Fruit fly (Drosophila melanogaster) whole organism, embryonic: Measurements from ENCODE around the gene TH1.

Experiments used
- CG10431 ChIP-seq: fragments of 200-800 bp; sonication (Bioruptor generic); optimal IDR thresholded peaks from 3 replicates; lab custom pipeline; 2018; ENCODE audit warnings: missing biosample characterization, mild to moderate bottlenecking, missing genetic modification characterization
- CG10462 ChIP-seq: fragments of 200-800 bp; sonication (Bioruptor generic); optimal IDR thresholded peaks from 2 replicates; lab custom pipeline; 2016; ENCODE audit warnings: missing biosample characterization, missing genetic modification characterization
- CG11093 ChIP-seq: fragments of 200-800 bp; sonication (Bioruptor generic); IDR thresholded peaks from 3 replicates; pipeline ENCODE4 v1.3.6; 2022; ENCODE audit warnings: missing biosample characterization, missing genetic modification characterization
- CG13123 ChIP-seq: fragments of 200-800 bp; sonication (Bioruptor generic); optimal IDR thresholded peaks from 2 replicates; lab custom pipeline; 2016; ENCODE audit warnings: missing biosample characterization, missing genetic modification characterization
- CG13775 ChIP-seq: fragments of 200-800 bp; sonication (Bioruptor generic); optimal IDR thresholded peaks from 3 replicates; lab custom pipeline; 2017; ENCODE audit warnings: missing biosample characterization, mild to moderate bottlenecking, missing genetic modification characterization
- CG13894 ChIP-seq: fragments of 200-800 bp; sonication (Bioruptor generic); optimal IDR thresholded peaks from 3 replicates; lab custom pipeline; 2018; ENCODE audit warnings: missing biosample characterization, mild to moderate bottlenecking, missing genetic modification characterization, moderate library complexity
- CG14860 ChIP-seq: fragments of 200-800 bp; sonication (Bioruptor generic); IDR thresholded peaks from 3 replicates; pipeline ENCODE4 v1.3.6; 2022; ENCODE audit warnings: missing biosample characterization, missing genetic modification characterization; ENCODE audit not compliant: partially characterized antibody
- CG1647 ChIP-seq: fragments of 200-800 bp; sonication (Bioruptor generic); optimal IDR thresholded peaks from 3 replicates; lab custom pipeline; 2016; ENCODE audit warnings: missing biosample characterization, missing genetic modification characterization
- CG16813 ChIP-seq: fragments of 200-800 bp; sonication (Bioruptor generic); IDR thresholded peaks from 3 replicates; pipeline ENCODE4 v1.3.6; 2022; ENCODE audit warnings: missing biosample characterization, missing genetic modification characterization; ENCODE audit not compliant: partially characterized antibody
- CG2116 ChIP-seq: fragments of 200-800 bp; sonication (Bioruptor generic); optimal IDR thresholded peaks from 3 replicates; lab custom pipeline; 2018; ENCODE audit warnings: missing biosample characterization, mild to moderate bottlenecking, missing genetic modification characterization
- CG43689 ChIP-seq: fragments of 200-800 bp; sonication (Bioruptor generic); IDR thresholded peaks from 2 replicates; pipeline ENCODE4 v1.3.6; 2022; ENCODE audit warnings: missing biosample characterization, missing genetic modification characterization
- CG4404 ChIP-seq: fragments of 200-800 bp; sonication (Bioruptor generic); IDR thresholded peaks from 2 replicates; pipeline ENCODE4 v1.3.6; 2022; ENCODE audit warnings: missing biosample characterization, missing genetic modification characterization
- CG6175 ChIP-seq: fragments of 200-800 bp; sonication (Bioruptor generic); IDR thresholded peaks from 3 replicates; pipeline ENCODE4 v1.3.6; 2022; ENCODE audit warnings: missing biosample characterization, missing genetic modification characterization
- CG6765 ChIP-seq: fragments of 200-800 bp; sonication (Bioruptor generic); optimal IDR thresholded peaks from 3 replicates; lab custom pipeline; 2017; ENCODE audit warnings: missing biosample characterization, mild to moderate bottlenecking, missing genetic modification characterization
- CG6854 ChIP-seq: fragments of 200-800 bp; sonication (Bioruptor generic); optimal IDR thresholded peaks from 3 replicates; lab custom pipeline; 2017; ENCODE audit warnings: missing biosample characterization, mild to moderate bottlenecking, missing genetic modification characterization
- CG7357 ChIP-seq: fragments of 200-800 bp; sonication (Bioruptor generic); IDR thresholded peaks from 3 replicates; pipeline ENCODE4 v1.3.6; 2022; ENCODE audit warnings: missing biosample characterization, missing genetic modification characterization
- CG8765 ChIP-seq: fragments of 200-800 bp; sonication (Bioruptor generic); IDR thresholded peaks from 2 replicates; pipeline ENCODE4 v1.3.6; 2022; ENCODE audit warnings: missing biosample characterization, missing genetic modification characterization
- CG8944 ChIP-seq: fragments of 200-800 bp; sonication (Bioruptor generic); optimal IDR thresholded peaks from 3 replicates; lab custom pipeline; 2016; ENCODE audit warnings: missing biosample characterization, missing genetic modification characterization
- CHES-1-like ChIP-seq: fragments of 200-800 bp; sonication (Bioruptor generic); optimal IDR thresholded peaks from 2 replicates; lab custom pipeline; 2016; ENCODE audit warnings: missing biosample characterization, missing genetic modification characterization
- Dfd ChIP-seq, 2 experiments: fragments of >200 bp; optimal IDR thresholded peaks; 2 replicates each; lab custom pipeline; 2017; ENCODE audit warnings: missing biosample characterization in 2 of 2, missing genetic modification characterization in 2 of 2
- Doc3 ChIP-seq: fragments of 200-800 bp; sonication (Bioruptor generic); IDR thresholded peaks from 3 replicates; pipeline ENCODE4 v1.3.6; 2022; ENCODE audit warnings: missing biosample characterization, missing genetic modification characterization; ENCODE audit not compliant: partially characterized antibody
- Ets97D ChIP-seq: fragments of 200-800 bp; sonication (Bioruptor generic); optimal IDR thresholded peaks from 3 replicates; lab custom pipeline; 2016; ENCODE audit warnings: missing biosample characterization, missing genetic modification characterization
- HHEX ChIP-seq: fragments of 200-800 bp; sonication (Bioruptor generic); optimal IDR thresholded peaks from 3 replicates; lab custom pipeline; 2017; ENCODE audit warnings: missing biosample characterization, mild to moderate bottlenecking, missing genetic modification characterization, missing genetic modification reagents
- Oli ChIP-seq: fragments of 200-800 bp; sonication (Bioruptor generic); optimal IDR thresholded peaks from 2 replicates; lab custom pipeline; 2018; ENCODE audit warnings: missing biosample characterization, mild to moderate bottlenecking, missing genetic modification characterization, moderate library complexity
- PHDP ChIP-seq: fragments of 200-800 bp; sonication (Bioruptor generic); optimal IDR thresholded peaks from 3 replicates; lab custom pipeline; 2018; ENCODE audit warnings: missing biosample characterization, mild to moderate bottlenecking, missing genetic modification characterization, moderate library complexity
- Ptx1 ChIP-seq: fragments of 200-800 bp; sonication (Bioruptor generic); IDR thresholded peaks from 2 replicates; pipeline ENCODE4 v1.3.6; 2022; ENCODE audit warnings: missing biosample characterization, missing genetic modification characterization
- Rfx ChIP-seq: fragments of 200-800 bp; sonication (Bioruptor generic); IDR thresholded peaks from 2 replicates; pipeline ENCODE4 v1.3.6; 2022; ENCODE audit warnings: missing biosample characterization, missing genetic modification characterization
- Trl ChIP-seq, 3 experiments: fragments of >200 bp in 2 of 3; fragments of 200-800 bp in 1 of 3; sonication (Bioruptor generic) in 1 of 3; optimal IDR thresholded peaks; 2 replicates in 1 of 3; 3 replicates in 2 of 3; lab custom pipeline; 2016 to 2017; ENCODE audit warnings: missing biosample characterization in 1 of 3, missing genetic modification characterization in 1 of 3
- ase ChIP-seq: fragments of 200-800 bp; sonication (Bioruptor generic); IDR thresholded peaks from 3 replicates; pipeline ENCODE4 v1.3.6; 2022; ENCODE audit warnings: missing biosample characterization, missing genetic modification characterization
- ato ChIP-seq: fragments of 200-800 bp; sonication (Bioruptor generic); IDR thresholded peaks from 2 replicates; pipeline ENCODE4 v1.3.6; 2022; ENCODE audit warnings: missing biosample characterization, missing genetic modification characterization; ENCODE audit not compliant: partially characterized antibody
- bigmax ChIP-seq: fragments of 200-800 bp; sonication (Bioruptor generic); optimal IDR thresholded peaks from 2 replicates; lab custom pipeline; 2018; ENCODE audit warnings: missing biosample characterization, mild to moderate bottlenecking, missing genetic modification characterization
- bowl ChIP-seq: fragments of 200-800 bp; sonication (Bioruptor generic); IDR thresholded peaks from 2 replicates; pipeline ENCODE4 v1.3.6; 2022; ENCODE audit warnings: missing biosample characterization, missing genetic modification characterization
- cas ChIP-seq: fragments of 200-800 bp; sonication (Bioruptor generic); IDR thresholded peaks from 2 replicates; pipeline ENCODE4 v1.3.6; 2022; ENCODE audit warnings: missing biosample characterization, missing genetic modification characterization
- croc ChIP-seq: fragments of 200-800 bp; sonication (Bioruptor generic); conservative IDR thresholded peaks from 3 replicates; pipeline ENCODE4 v1.3.6; 2022; ENCODE audit warnings: missing biosample characterization, missing genetic modification characterization
- dati ChIP-seq: fragments of 200-800 bp; sonication (Bioruptor generic); IDR thresholded peaks from 2 replicates; pipeline ENCODE4 v1.3.6; 2022; ENCODE audit warnings: missing biosample characterization, missing genetic modification characterization
- fd3F ChIP-seq: fragments of 200-800 bp; sonication (Bioruptor generic); optimal IDR thresholded peaks from 2 replicates; lab custom pipeline; 2018; ENCODE audit warnings: missing biosample characterization, mild to moderate bottlenecking, missing genetic modification characterization, moderate library complexity
- fd64A ChIP-seq: fragments of 200-800 bp; sonication (Bioruptor generic); optimal IDR thresholded peaks from 3 replicates; lab custom pipeline; 2018; ENCODE audit warnings: missing biosample characterization, mild to moderate bottlenecking, missing genetic modification characterization
- gcm ChIP-seq: fragments of 200-800 bp; sonication (Bioruptor generic); optimal IDR thresholded peaks from 2 replicates; lab custom pipeline; 2019; ENCODE audit warnings: missing biosample characterization, mild to moderate bottlenecking, missing genetic modification characterization, moderate library complexity
- gfzf ChIP-seq: fragments of 200-800 bp; sonication (Bioruptor generic); optimal IDR thresholded peaks from 2 replicates; lab custom pipeline; 2016; ENCODE audit warnings: missing biosample characterization, mild to moderate bottlenecking, missing genetic modification characterization, moderate library complexity
- gt ChIP-seq: fragments of 200-800 bp; sonication (Bioruptor generic); IDR thresholded peaks from 2 replicates; pipeline ENCODE4 v1.3.6; 2022; ENCODE audit warnings: missing biosample characterization, missing genetic modification characterization
- luna ChIP-seq: fragments of 200-800 bp; sonication (Bioruptor generic); optimal IDR thresholded peaks from 2 replicates; lab custom pipeline; 2016; ENCODE audit warnings: missing biosample characterization, missing genetic modification characterization
- odd ChIP-seq: fragments of 200-800 bp; sonication (Bioruptor generic); optimal IDR thresholded peaks from 2 replicates; lab custom pipeline; 2017; ENCODE audit warnings: missing biosample characterization, mild to moderate bottlenecking, missing genetic modification characterization
- onecut ChIP-seq: fragments of 200-800 bp; sonication (Bioruptor generic); IDR thresholded peaks from 2 replicates; pipeline ENCODE4 v1.3.6; 2022; ENCODE audit warnings: missing biosample characterization, missing genetic modification characterization
- p53 ChIP-seq: fragments of 200-800 bp; sonication (Bioruptor generic); optimal IDR thresholded peaks from 2 replicates; lab custom pipeline; 2016; ENCODE audit warnings: missing biosample characterization, missing genetic modification characterization
- phol ChIP-seq: fragments of 200-800 bp; sonication (Bioruptor generic); optimal IDR thresholded peaks from 3 replicates; lab custom pipeline; 2018; ENCODE audit warnings: missing biosample characterization, mild to moderate bottlenecking, missing genetic modification characterization, moderate library complexity
- pnt ChIP-seq: fragments of 200-800 bp; sonication (Bioruptor generic); optimal IDR thresholded peaks from 3 replicates; lab custom pipeline; 2016; ENCODE audit warnings: missing biosample characterization, missing genetic modification characterization
- prd ChIP-seq, 3 experiments: fragments of >200 bp in 2 of 3; fragments of 200-800 bp in 1 of 3; sonication (Bioruptor generic) in 1 of 3; optimal IDR thresholded peaks in 2 of 3; IDR thresholded peaks in 1 of 3; 2 replicates in 2 of 3; 3 replicates in 1 of 3; pipeline versions ENCODE4 v1.3.6 to Lab custom; 2017 to 2022; ENCODE audit warnings: missing biosample characterization in 1 of 3, missing genetic modification characterization in 1 of 3
- row ChIP-seq: fragments of 200-800 bp; sonication (Bioruptor generic); IDR thresholded peaks from 3 replicates; pipeline ENCODE4 v1.3.6; 2022; ENCODE audit warnings: missing biosample characterization, missing genetic modification characterization
- sug ChIP-seq: fragments of 200-800 bp; optimal IDR thresholded peaks from 2 replicates; lab custom pipeline; 2019; ENCODE audit warnings: missing biosample characterization, mild to moderate bottlenecking, missing genetic modification characterization, moderate library complexity

Gene TH1

DNA sequence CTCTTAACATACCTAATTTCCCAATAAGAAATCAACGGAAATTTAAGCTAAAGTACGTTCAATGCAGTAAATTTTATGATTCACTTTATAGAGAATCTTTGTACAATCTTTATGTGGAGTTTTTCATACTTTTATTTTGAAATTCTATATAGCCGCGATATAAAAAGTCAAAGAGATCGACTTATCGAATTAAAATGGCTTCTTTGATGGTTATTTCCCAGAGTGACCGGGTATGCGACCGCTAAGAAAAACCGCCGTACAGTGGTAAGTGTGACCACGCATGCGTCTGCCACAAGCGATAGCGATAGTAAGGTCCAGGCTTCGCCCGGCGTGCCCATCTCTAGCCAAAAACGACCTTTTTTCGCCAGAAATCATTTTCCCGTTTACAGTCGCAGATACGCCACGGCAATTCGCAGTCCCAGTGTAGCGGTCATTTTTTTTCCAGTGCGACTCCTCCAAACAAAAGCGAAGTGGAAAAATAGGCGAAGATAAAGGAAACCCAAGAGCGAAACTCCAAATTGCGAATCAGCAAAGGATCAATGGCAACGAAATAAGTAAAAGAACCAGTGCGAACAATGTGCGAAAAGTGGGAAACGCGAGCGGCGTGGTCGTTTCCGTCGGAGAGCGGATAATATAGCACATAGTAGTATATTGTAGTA lies 31.4 kb upstream of the TH1 start, which contains the start of gene hang (continued):
- TF ChIP-seq Rfx (GFP tag; lab: Robert Waterston, UW): peak; percentile 75
- no peak for TF ChIP-seq ase (GFP tag; lab: Robert Waterston, UW)
- no peak for TF ChIP-seq gcm (GFP tag; lab: Kevin White, UChicago)
- peak; percentile 19 for TF ChIP-seq sug (tag; lab: Kevin White, UChicago)
- TF ChIP-seq row (GFP tag; lab: Robert Waterston, UW): peak; percentile 58
- peak; percentile 40 for TF ChIP-seq onecut (GFP tag; lab: Robert Waterston, UW)
- no peak for TF ChIP-seq fd3F (GFP tag; lab: Kevin White, UChicago)
- no peak for TF ChIP-seq CG43689
- TF ChIP-seq Ptx1 (GFP tag; lab: Robert Waterston, UW): no peak
- no peak for TF ChIP-seq CG1647 (GFP tag; lab: Kevin White, UChicago)
- TF ChIP-seq CG7357 (GFP tag; lab: Robert Waterston, UW): no peak
- peak; percentile 41; the same call in 1 of the 2 replicates for TF ChIP-seq bowl
- TF ChIP-seq fd64A (GFP tag; lab: Kevin White, UChicago): no peak
- peak; percentile 93 for TF ChIP-seq gfzf
- TF ChIP-seq CG6765: peak; percentile 64
- peak; percentile 73 for TF ChIP-seq CG2116 (GFP tag; lab: Kevin White, UChicago)
- TF ChIP-seq Oli (tag; lab: Kevin White, UChicago): no peak
- TF ChIP-seq croc (GFP tag; lab: Robert Waterston, UW): no peak
- TF ChIP-seq CG6175 (GFP tag; lab: Robert Waterston, UW): 0 out of 3 replicates have a peak, but pooled peaks have one; percentile 8
- TF ChIP-seq Ets97D: peak; percentile 83
- TF ChIP-seq odd: peak; percentile 62
- TF ChIP-seq CHES-1-like (GFP tag; lab: Kevin White, UChicago): peak; percentile 51
- TF ChIP-seq ato (GFP tag; lab: Robert Waterston, UW): peak; percentile 82
- TF ChIP-seq CG10462 (GFP tag; lab: Kevin White, UChicago): no peak
- TF ChIP-seq Doc3: peak; percentile 43; the same call in 1 of the 3 replicates
- TF ChIP-seq PHDP (tag; lab: Kevin White, UChicago): peak; percentile 20
- no peak for TF ChIP-seq gt (GFP tag; lab: Robert Waterston, UW)
- TF ChIP-seq CG16813 (GFP tag; lab: Robert Waterston, UW): peak; percentile 76
- no peak for TF ChIP-seq CG13894
- no peak for TF ChIP-seq Trl (optimal IDR thresholded peaks at IDR 0.05; lab: Kevin White, UChicago)
- TF ChIP-seq Trl (GFP tag; optimal IDR thresholded peaks at IDR 0.05; lab: Kevin White, UChicago): peak; percentile 29
- TF ChIP-seq bigmax (GFP tag; lab: Kevin White, UChicago): peak; percentile 52
- TF ChIP-seq phol (tag; lab: Kevin White, UChicago): peak; percentile 94
- TF ChIP-seq CG8944 (GFP tag; lab: Kevin White, UChicago): no peak
- TF ChIP-seq CG11093 (GFP tag; lab: Robert Waterston, UW): no peak
- no peak for TF ChIP-seq pnt
- TF ChIP-seq prd (optimal IDR thresholded peaks at IDR 0.05; lab: Kevin White, UChicago): no peak
- TF ChIP-seq prd (GFP tag; IDR thresholded peaks at IDR 0.05; lab: Robert Waterston, UW): peak; percentile 38; the same call in 2 of the 3 replicates
- no peak for TF ChIP-seq CG8765 (GFP tag; lab: Robert Waterston, UW)
- no peak for TF ChIP-seq CG4404 (GFP tag; lab: Robert Waterston, UW)
- TF ChIP-seq CG10431: peak; percentile 41
- TF ChIP-seq CG6854 (GFP tag; lab: Kevin White, UChicago): peak; percentile 66
- TF ChIP-seq Dfd (GFP tag; optimal IDR thresholded peaks at IDR 0.05; lab: Kevin White, UChicago): no peak
- TF ChIP-seq p53 (GFP tag; lab: Kevin White, UChicago): peak; percentile 14
- peak; percentile 15; the same call in 1 of the 3 replicates for TF ChIP-seq CG14860 (GFP tag; lab: Robert Waterston, UW)
- TF ChIP-seq luna (GFP tag; lab: Kevin White, UChicago): no peak
- TF ChIP-seq CG13775 (GFP tag; lab: Kevin White, UChicago): no peak
- peak; percentile 56 for TF ChIP-seq HHEX (GFP tag; lab: Kevin White, UChicago)
- TF ChIP-seq cas: peak; percentile 25; the same call in 1 of the 2 replicates
- TF ChIP-seq CG13123 (GFP tag; lab: Kevin White, UChicago): no peak
- TF ChIP-seq dati: no peak
